Fruit fly (Drosophila melanogaster) whole organism, prepupa: ENCODE results near the gene CG6503.
A peak's percentile ranks its signal among the peaks of the same experiment; 100 is the strongest.

ENCODE experiments used
- CG10631 ChIP-seq: fragments of 200-800 bp; sonication (Bioruptor generic); optimal IDR thresholded peaks from 2 replicates; lab custom pipeline; 2016; ENCODE audit warnings: missing biosample characterization, missing genetic modification characterization
- CG10669 ChIP-seq: fragments of 200-800 bp; sonication (Bioruptor generic); optimal IDR thresholded peaks from 3 replicates; lab custom pipeline; 2018; ENCODE audit warnings: missing biosample characterization, mild to moderate bottlenecking, missing genetic modification characterization, moderate library complexity
- CG11762 ChIP-seq: fragments of 200-800 bp; sonication (Bioruptor generic); optimal IDR thresholded peaks from 3 replicates; lab custom pipeline; 2016; ENCODE audit warnings: missing biosample characterization, missing genetic modification characterization; ENCODE audit not compliant: insufficient read depth
- CG15336 ChIP-seq: fragments of 200-800 bp; sonication (Bioruptor generic); IDR thresholded peaks from 2 replicates; pipeline ENCODE4 v1.3.6; 2022; ENCODE audit warnings: missing biosample characterization, missing genetic modification characterization
- CG16779 ChIP-seq: fragments of 200-800 bp; sonication (Bioruptor generic); optimal IDR thresholded peaks from 3 replicates; lab custom pipeline; 2017; ENCODE audit warnings: missing biosample characterization, mild to moderate bottlenecking, missing genetic modification characterization
- CG3032 ChIP-seq: fragments of 200-800 bp; optimal IDR thresholded peaks from 2 replicates; lab custom pipeline; 2019; ENCODE audit warnings: missing biosample characterization, mild to moderate bottlenecking, missing genetic modification characterization, moderate library complexity
- CG32006 ChIP-seq: fragments of 200-800 bp; sonication (Bioruptor generic); optimal IDR thresholded peaks from 3 replicates; lab custom pipeline; 2017; ENCODE audit warnings: missing biosample characterization, mild to moderate bottlenecking, missing genetic modification characterization
- CG34406 ChIP-seq: fragments of 200-800 bp; sonication (Bioruptor generic); optimal IDR thresholded peaks from 3 replicates; lab custom pipeline; 2016; ENCODE audit warnings: missing biosample characterization, missing genetic modification characterization
- CG3919 ChIP-seq: fragments of 200-800 bp; sonication (Bioruptor generic); optimal IDR thresholded peaks from 3 replicates; lab custom pipeline; 2016; ENCODE audit warnings: missing biosample characterization, missing genetic modification characterization
- CG4318 ChIP-seq: fragments of 200-800 bp; sonication (Bioruptor generic); optimal IDR thresholded peaks from 3 replicates; lab custom pipeline; 2017; ENCODE audit warnings: missing biosample characterization, mild to moderate bottlenecking, missing genetic modification characterization
- CG6276 ChIP-seq: fragments of 200-800 bp; sonication (Bioruptor generic); optimal IDR thresholded peaks from 2 replicates; lab custom pipeline; 2017; ENCODE audit warnings: missing biosample characterization, mild to moderate bottlenecking, missing genetic modification characterization
- CG6808 ChIP-seq: fragments of 200-800 bp; sonication (Bioruptor generic); optimal IDR thresholded peaks from 3 replicates; lab custom pipeline; 2017; ENCODE audit warnings: missing biosample characterization, missing genetic modification characterization, mild to moderate bottlenecking, moderate library complexity, missing genetic modification reagents
- CG7368 ChIP-seq: fragments of 200-800 bp; sonication (Bioruptor generic); optimal IDR thresholded peaks from 3 replicates; lab custom pipeline; 2016; ENCODE audit warnings: missing biosample characterization, missing genetic modification characterization
- CG8119 ChIP-seq: fragments of 200-800 bp; sonication (Bioruptor generic); IDR thresholded peaks from 3 replicates; pipeline ENCODE4 v1.3.6; 2022; ENCODE audit warnings: missing biosample characterization, missing genetic modification characterization
- CG8319 ChIP-seq: fragments of 200-800 bp; sonication (Bioruptor generic); optimal IDR thresholded peaks from 3 replicates; lab custom pipeline; 2016; ENCODE audit warnings: missing biosample characterization, missing genetic modification characterization
- CG8632 ChIP-seq: fragments of 200-800 bp; sonication (Bioruptor generic); optimal IDR thresholded peaks from 3 replicates; lab custom pipeline; 2016; ENCODE audit warnings: missing biosample characterization, missing genetic modification characterization
- CG9139 ChIP-seq: fragments of 200-800 bp; sonication (Bioruptor generic); optimal IDR thresholded peaks from 3 replicates; lab custom pipeline; 2017; ENCODE audit warnings: missing biosample characterization, mild to moderate bottlenecking, missing genetic modification characterization
- Eip75B ChIP-seq: fragments of 200-800 bp; sonication (Bioruptor generic); optimal IDR thresholded peaks from 3 replicates; lab custom pipeline; 2016; ENCODE audit warnings: missing biosample characterization, missing genetic modification characterization
- Eip78C ChIP-seq: fragments of 200-800 bp; sonication (Bioruptor generic); peaks from one replicate; lab custom pipeline; 2016; ENCODE audit warnings: missing biosample characterization, missing genetic modification characterization
- Ets21C ChIP-seq: fragments of 200-800 bp; sonication (Bioruptor generic); optimal IDR thresholded peaks from 3 replicates; lab custom pipeline; 2016; ENCODE audit warnings: missing biosample characterization, missing genetic modification characterization
- Ets96B ChIP-seq: fragments of 200-800 bp; optimal IDR thresholded peaks from 2 replicates; lab custom pipeline; 2019; ENCODE audit warnings: missing biosample characterization, mild to moderate bottlenecking, missing genetic modification characterization, moderate library complexity
- Gug ChIP-seq: fragments of 200-800 bp; sonication (Bioruptor generic); IDR thresholded peaks from 2 replicates; pipeline ENCODE4 v1.3.6; 2022; ENCODE audit warnings: missing biosample characterization, missing genetic modification characterization
- Hr39 ChIP-seq: fragments of 200-800 bp; sonication (Bioruptor generic); optimal IDR thresholded peaks from 2 replicates; lab custom pipeline; 2016; ENCODE audit warnings: missing biosample characterization, missing genetic modification characterization
- Hr4 ChIP-seq: fragments of 200-800 bp; sonication (Bioruptor generic); optimal IDR thresholded peaks from 3 replicates; lab custom pipeline; 2016; ENCODE audit warnings: missing biosample characterization, missing genetic modification characterization
- OdsH ChIP-seq: fragments of 200-800 bp; sonication (Bioruptor generic); optimal IDR thresholded peaks from 3 replicates; lab custom pipeline; 2016; ENCODE audit warnings: missing biosample characterization, missing genetic modification characterization
- Smox ChIP-seq: fragments of 200-800 bp; sonication (Bioruptor generic); optimal IDR thresholded peaks from 3 replicates; lab custom pipeline; 2016; ENCODE audit warnings: missing biosample characterization, missing genetic modification characterization
- Sox102F ChIP-seq: fragments of 200-800 bp; sonication (Bioruptor generic); optimal IDR thresholded peaks from 2 replicates; lab custom pipeline; 2016; ENCODE audit warnings: missing biosample characterization, mild to moderate bottlenecking, missing genetic modification characterization
- Sox14 ChIP-seq: fragments of 200-800 bp; sonication (Bioruptor generic); optimal IDR thresholded peaks from 3 replicates; lab custom pipeline; 2016; ENCODE audit warnings: missing biosample characterization, missing genetic modification characterization
- Sox15 ChIP-seq: fragments of 200-800 bp; sonication (Bioruptor generic); optimal IDR thresholded peaks from 3 replicates; lab custom pipeline; 2016; ENCODE audit warnings: missing biosample characterization, missing genetic modification characterization
- achi ChIP-seq: fragments of 200-800 bp; sonication (Bioruptor generic); optimal IDR thresholded peaks from 3 replicates; lab custom pipeline; 2016; ENCODE audit warnings: missing biosample characterization, missing genetic modification characterization
- acj6 ChIP-seq: fragments of 200-800 bp; sonication (Bioruptor generic); optimal IDR thresholded peaks from 3 replicates; lab custom pipeline; 2016; ENCODE audit warnings: missing biosample characterization, missing genetic modification characterization
- eg ChIP-seq: fragments of 200-800 bp; sonication (Bioruptor generic); IDR thresholded peaks from 3 replicates; pipeline ENCODE4 v1.3.6; 2022; ENCODE audit warnings: missing biosample characterization, missing genetic modification characterization
- esn ChIP-seq: fragments of 200-800 bp; sonication (Bioruptor generic); optimal IDR thresholded peaks from 2 replicates; lab custom pipeline; 2016; ENCODE audit warnings: missing biosample characterization, mild to moderate bottlenecking, missing genetic modification characterization, moderate library complexity
- fd85E ChIP-seq: fragments of 200-800 bp; sonication (Bioruptor generic); optimal IDR thresholded peaks from 3 replicates; lab custom pipeline; 2016; ENCODE audit warnings: missing biosample characterization, missing genetic modification characterization
- fkh ChIP-seq: fragments of 200-800 bp; sonication (Bioruptor generic); optimal IDR thresholded peaks from 3 replicates; lab custom pipeline; 2017; ENCODE audit warnings: missing biosample characterization, mild to moderate bottlenecking, missing genetic modification characterization, moderate library complexity
- net ChIP-seq: fragments of 200-800 bp; sonication (Bioruptor generic); optimal IDR thresholded peaks from 3 replicates; lab custom pipeline; 2016; ENCODE audit warnings: missing biosample characterization, missing genetic modification characterization
- pdm3 ChIP-seq: fragments of 200-800 bp; sonication (Bioruptor generic); optimal IDR thresholded peaks from 3 replicates; lab custom pipeline; 2016; ENCODE audit warnings: missing biosample characterization, missing genetic modification characterization
- salr ChIP-seq, 2 experiments: fragments of 200-800 bp; sonication (Bioruptor generic); optimal IDR thresholded peaks; 3 replicates each; lab custom pipeline; 2016 to 2018; ENCODE audit warnings: missing biosample characterization in 2 of 2, missing genetic modification characterization in 2 of 2, mild to moderate bottlenecking in 1 of 2
- ss ChIP-seq, 2 experiments: fragments of 200-800 bp; sonication (Bioruptor generic); optimal IDR thresholded peaks; 2 replicates in 1 of 2; 3 replicates in 1 of 2; lab custom pipeline; 2017 to 2018; ENCODE audit warnings: mild to moderate bottlenecking in 2 of 2, missing biosample characterization in 2 of 2, missing genetic modification characterization in 2 of 2, moderate library complexity in 1 of 2
- svp ChIP-seq: fragments of 200-800 bp; sonication (Bioruptor generic); peaks from one replicate; lab custom pipeline; 2016; ENCODE audit warnings: missing biosample characterization, missing genetic modification characterization
- topi ChIP-seq: fragments of 200-800 bp; sonication (Bioruptor generic); optimal IDR thresholded peaks from 3 replicates; lab custom pipeline; 2016; ENCODE audit warnings: missing biosample characterization, missing genetic modification characterization

Gene CG6503

DNA sequence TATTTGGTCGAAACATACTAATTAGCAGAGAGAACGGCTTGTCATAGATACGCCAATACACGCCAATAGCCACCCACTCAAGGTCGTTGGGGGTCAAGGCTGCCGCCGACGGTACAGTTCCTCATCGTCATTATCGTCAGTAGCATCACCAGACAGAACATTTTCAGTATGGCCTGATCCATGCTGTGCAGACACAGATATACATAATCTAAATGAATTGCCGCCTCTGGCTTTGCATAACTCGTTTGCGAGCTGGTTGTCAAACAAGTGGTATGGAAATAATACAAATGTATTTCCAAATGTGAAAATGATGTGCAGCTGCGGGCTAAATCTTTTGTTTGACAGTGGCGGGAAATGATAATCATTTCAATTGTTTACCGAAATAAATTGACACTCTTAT, 38.2 kb upstream of the CG6503 start:
- no peak for TF ChIP-seq CG3032
- no peak for TF ChIP-seq CG34406 (GFP tag; lab: Kevin White, UChicago)

DNA sequence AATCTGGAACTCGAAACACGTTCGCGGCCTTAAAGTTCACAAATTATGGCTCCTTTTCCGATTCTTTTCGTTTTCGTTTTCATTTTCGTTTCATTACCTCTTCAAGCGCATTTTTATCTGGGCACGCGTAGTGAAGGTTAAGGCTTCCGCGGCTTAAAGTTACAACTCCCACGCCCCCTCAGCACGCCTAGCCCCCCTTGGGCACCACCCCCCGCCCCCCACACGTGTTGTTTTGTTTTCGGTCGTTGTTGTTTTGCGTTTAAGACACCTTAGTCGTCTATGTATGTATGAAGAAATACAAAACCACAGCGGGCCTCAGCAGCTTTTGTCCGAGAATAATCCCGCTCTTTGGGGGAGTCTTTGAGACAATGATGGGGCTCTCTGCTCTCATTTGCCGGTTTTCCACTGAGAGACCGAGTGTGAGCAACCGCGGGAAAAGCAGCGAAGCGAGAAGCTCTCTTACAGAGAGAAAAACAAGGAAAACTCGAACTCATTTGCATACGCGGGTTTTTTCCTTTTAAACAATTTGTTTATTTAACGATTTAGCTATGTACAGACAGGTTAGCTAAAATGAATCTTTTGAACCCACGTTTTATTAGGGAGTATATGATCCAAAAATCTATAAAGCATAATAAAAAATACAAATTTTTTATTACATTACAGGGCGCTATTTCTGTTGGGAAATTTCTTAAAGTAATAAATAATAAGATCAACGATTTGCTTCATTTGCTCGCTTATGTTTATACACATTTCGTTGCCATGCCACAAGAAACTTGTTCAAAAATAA, 37.5 kb upstream of the CG6503 start:
- no peak for TF ChIP-seq Smox
- peak; percentile 16 for TF ChIP-seq Sox14
- peak; percentile 30 for TF ChIP-seq svp (GFP tag; lab: Kevin White, UChicago)
- no peak for TF ChIP-seq CG7368
- TF ChIP-seq Sox15 (GFP tag; lab: Kevin White, UChicago), result no peak
- peak; percentile 60 for TF ChIP-seq CG6808
- TF ChIP-seq CG11762 (GFP tag; lab: Kevin White, UChicago), result peak; percentile 29
- TF ChIP-seq topi, result peak; percentile 7
- TF ChIP-seq esn (GFP tag; lab: Kevin White, UChicago), result peak; percentile 2
- peak; percentile 55 for TF ChIP-seq CG6276
- TF ChIP-seq Hr4 (GFP tag; lab: Kevin White, UChicago), result peak; percentile 71
- TF ChIP-seq acj6 (GFP tag; lab: Kevin White, UChicago), result peak; percentile 10
- TF ChIP-seq net (GFP tag; lab: Kevin White, UChicago), result peak; percentile 12
- no peak for TF ChIP-seq fkh (GFP tag; lab: Kevin White, UChicago)
- TF ChIP-seq Gug, result 0 out of 2 replicates have a peak, but pooled peaks have one; percentile 9
- TF ChIP-seq salr (GFP tag; optimal IDR thresholded peaks at IDR 0.05; lab: Kevin White, UChicago), result peak in 1 of 2 experiments; percentile 63
- TF ChIP-seq CG8319 (GFP tag; lab: Kevin White, UChicago), result no peak
- no peak for TF ChIP-seq Hr39 (GFP tag; lab: Kevin White, UChicago)
- TF ChIP-seq Eip78C (GFP tag; lab: Kevin White, UChicago), result peak; percentile 77
- TF ChIP-seq CG16779 (tag; lab: Kevin White, UChicago), result peak; percentile 3
- TF ChIP-seq Ets96B (tag; lab: Kevin White, UChicago), result peak; percentile 8
- peak in 1 of 2 experiments; percentile 24 for TF ChIP-seq ss (GFP tag; optimal IDR thresholded peaks at IDR 0.05; lab: Kevin White, UChicago)
- peak; percentile 60 for TF ChIP-seq CG3919
- TF ChIP-seq eg (GFP tag; lab: Robert Waterston, UW), result peak; percentile 81
- TF ChIP-seq CG9139, result no peak
- TF ChIP-seq CG32006 (GFP tag; lab: Kevin White, UChicago), result peak; percentile 73
- TF ChIP-seq CG10669 (GFP tag; lab: Kevin White, UChicago), result peak; percentile 34
- peak; percentile 25 for TF ChIP-seq CG3032
- no peak for TF ChIP-seq fd85E (GFP tag; lab: Kevin White, UChicago)
- peak; percentile 54 for TF ChIP-seq OdsH (GFP tag; lab: Kevin White, UChicago)
- TF ChIP-seq Eip75B (GFP tag; lab: Kevin White, UChicago), result peak; percentile 50
- peak; percentile 53 for TF ChIP-seq CG15336
- TF ChIP-seq pdm3 (GFP tag; lab: Kevin White, UChicago), result peak; percentile 29
- TF ChIP-seq Sox102F (GFP tag; lab: Kevin White, UChicago), result no peak
- peak; percentile 67 for TF ChIP-seq achi (GFP tag; lab: Kevin White, UChicago)
- no peak for TF ChIP-seq Ets21C (GFP tag; lab: Kevin White, UChicago)
- no peak for TF ChIP-seq CG8632 (GFP tag; lab: Kevin White, UChicago)
- TF ChIP-seq CG4318 (GFP tag; lab: Kevin White, UChicago), result peak; percentile 30
- peak; percentile 44 for TF ChIP-seq CG10631 (GFP tag; lab: Kevin White, UChicago)
- peak; percentile 36; the same call in 1 of the 3 replicates for TF ChIP-seq CG8119 (GFP tag; lab: Robert Waterston, UW)
